Worm (Caenorhabditis elegans): ENCODE measurements around the gene irg-5.

DNA sequence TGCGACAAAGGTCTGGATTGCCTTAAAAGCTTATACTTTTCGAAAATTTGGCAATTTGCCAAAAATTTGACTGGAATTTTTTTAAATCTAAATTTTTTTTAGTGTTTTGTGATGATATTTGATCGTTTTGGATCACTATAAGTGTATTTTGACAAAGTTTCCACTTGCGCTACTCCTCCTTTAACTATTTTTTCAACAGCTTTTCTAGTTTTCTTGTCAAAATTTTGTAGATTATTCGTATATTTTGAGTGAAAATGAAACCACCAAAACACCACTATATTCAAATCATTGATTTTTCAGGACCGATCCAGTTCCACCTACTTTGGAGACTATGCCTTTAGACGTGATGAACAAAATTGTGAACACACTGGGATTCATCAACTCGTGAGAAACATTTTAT is 12.7 kb downstream of the irg-5 start, which contains the start of gene fbxa-181:
- TF ChIP-seq F13C5.2 (tag; optimal IDR thresholded peaks at IDR 0.05): no peak
- no peak for TF ChIP-seq ets-7 (tag; optimal IDR thresholded peaks at IDR 0.05)
- no peak for TF ChIP-seq hnd-1 (tag; optimal IDR thresholded peaks at IDR 0.05)
- no peak for TF ChIP-seq ama-1 (optimal IDR thresholded peaks at IDR 0.05)
- no peak for TF ChIP-seq tbx-37 (GFP tag; conservative IDR thresholded peaks at IDR 0.05)
- no peak for TF ChIP-seq ceh-36 (tag; optimal IDR thresholded peaks at IDR 0.05)
- no peak for TF ChIP-seq tbx-11 (GFP tag; IDR thresholded peaks at IDR 0.05)
- no peak for TF ChIP-seq flt-1 (GFP tag; IDR thresholded peaks at IDR 0.05)

Measured in whole organism, early embryonic.